Worm (Caenorhabditis elegans) whole organism, L4 larva: ENCODE results near the gene rps-11.
A peak's percentile ranks its signal among the peaks of the same experiment; 100 is the strongest.

Experiments
- D1046.2 ChIP-seq: fragments of 200-800 bp; sonication (Bioruptor generic); IDR thresholded peaks from 2 replicates; pipeline ENCODE4 v1.3.6; 2022; ENCODE audit warnings: missing genetic modification characterization, missing compliant biosample characterization
- F26F4.8 ChIP-seq: fragments of 200-800 bp; sonication (Bioruptor generic); conservative IDR thresholded peaks from 2 replicates; pipeline ENCODE4 v1.3.6; 2022; ENCODE audit warnings: missing genetic modification characterization, missing compliant biosample characterization
- F49E8.2 ChIP-seq: sonication (generic microtip); optimal IDR thresholded peaks from 2 replicates; lab custom pipeline; 2016; ENCODE audit warnings: missing compliant biosample characterization, mild to moderate bottlenecking, missing genetic modification characterization, borderline replicate concordance
- R02D3.7 ChIP-seq: fragments of 150-350 bp; sonication (generic microtip); optimal IDR thresholded peaks from 3 replicates; lab custom pipeline; 2014; ENCODE audit warnings: missing biosample characterization, missing genetic modification characterization
- Y48G9A.11 ChIP-seq: fragments of 200-800 bp; sonication (Bioruptor generic); IDR thresholded peaks from 2 replicates; pipeline ENCODE4 v1.3.6; 2022; ENCODE audit warnings: missing genetic modification reagents, missing genetic modification characterization, missing compliant biosample characterization
- ZK546.5 ChIP-seq, 2 experiments: sonication (generic microtip); optimal IDR thresholded peaks; 2 replicates each; lab custom pipeline; 2017; ENCODE audit warnings: missing biosample characterization in 2 of 2, missing genetic modification characterization in 2 of 2
- aha-1 ChIP-seq: fragments of 150-350 bp; peaks from one replicate; lab custom pipeline; 2014; ENCODE audit warnings: missing biosample characterization, missing genetic modification characterization
- aly-2 ChIP-seq: sonication (generic microtip); optimal IDR thresholded peaks from 2 replicates; lab custom pipeline; 2018; ENCODE audit warnings: missing biosample characterization, missing genetic modification characterization
- arid-1 ChIP-seq: fragments of 200-800 bp; sonication (Bioruptor generic); conservative IDR thresholded peaks from 2 replicates; pipeline ENCODE4 v1.3.6; 2022; ENCODE audit warnings: missing genetic modification reagents, missing genetic modification characterization, missing compliant biosample characterization
- ceh-20 ChIP-seq: fragments of 200-800 bp; sonication (Bioruptor generic); IDR thresholded peaks from 2 replicates; pipeline ENCODE4 v1.3.6; 2022; ENCODE audit warnings: missing genetic modification reagents, missing genetic modification characterization, missing compliant biosample characterization
- ceh-44 ChIP-seq: fragments of 200-800 bp; sonication (Bioruptor generic); IDR thresholded peaks from 2 replicates; pipeline ENCODE4 v1.3.6; 2022; ENCODE audit warnings: missing genetic modification reagents, missing genetic modification characterization, missing compliant biosample characterization
- cey-2 ChIP-seq: sonication (generic microtip); optimal IDR thresholded peaks from 3 replicates; lab custom pipeline; 2017; ENCODE audit warnings: missing genetic modification characterization, mild to moderate bottlenecking, missing compliant biosample characterization, antibody characterized with exemption, borderline replicate concordance; ENCODE audit not compliant: insufficient read depth
- ctbp-1 ChIP-seq: fragments of 200-800 bp; sonication (Bioruptor generic); IDR thresholded peaks from 2 replicates; pipeline ENCODE4 v1.3.6; 2022; ENCODE audit warnings: missing genetic modification reagents, missing genetic modification characterization, missing compliant biosample characterization
- daf-8 ChIP-seq: fragments of 200-800 bp; sonication (Bioruptor generic); IDR thresholded peaks from 2 replicates; pipeline ENCODE4 v1.3.6; 2022; ENCODE audit warnings: missing genetic modification characterization, missing compliant biosample characterization
- dmd-9 ChIP-seq: fragments of 200-800 bp; sonication (Bioruptor generic); IDR thresholded peaks from 2 replicates; pipeline ENCODE4 v1.3.6; 2022; ENCODE audit warnings: missing genetic modification reagents, missing genetic modification characterization, missing compliant biosample characterization
- duxl-1 ChIP-seq: sonication (generic microtip); optimal IDR thresholded peaks from 2 replicates; lab custom pipeline; 2016; ENCODE audit warnings: mild to moderate bottlenecking, missing genetic modification characterization, moderate library complexity, missing compliant biosample characterization; ENCODE audit not compliant: poor library complexity
- hif-1 ChIP-seq, 2 experiments: sonication (generic microtip); optimal IDR thresholded peaks; 2 replicates each; lab custom pipeline; 2016 to 2017; ENCODE audit warnings: missing compliant biosample characterization in 2 of 2, missing genetic modification characterization in 2 of 2, missing genetic modification reagents in 2 of 2, missing genotype in 2 of 2, mild to moderate bottlenecking in 1 of 2
- hlh-30 ChIP-seq: sonication (generic microtip); optimal IDR thresholded peaks from 2 replicates; lab custom pipeline; 2017; ENCODE audit warnings: antibody characterized with exemption, mild to moderate bottlenecking, missing genetic modification characterization, missing compliant biosample characterization; ENCODE audit not compliant: insufficient read depth
- jun-1 ChIP-seq: fragments of 150-350 bp; optimal IDR thresholded peaks from 2 replicates; lab custom pipeline; 2014; ENCODE audit warnings: missing biosample characterization, missing genetic modification reagents, missing genetic modification characterization
- lim-7 ChIP-seq: fragments of 200-800 bp; sonication (Bioruptor generic); IDR thresholded peaks from 2 replicates; pipeline ENCODE4 v1.3.6; 2022; ENCODE audit warnings: missing genetic modification characterization, missing compliant biosample characterization
- lin-15B ChIP-seq: fragments of 150-350 bp; sonication (generic microtip); optimal IDR thresholded peaks from 3 replicates; lab custom pipeline; 2014; ENCODE audit warnings: missing biosample characterization, missing genetic modification characterization
- lin-29 ChIP-seq: fragments of 200-800 bp; sonication (Bioruptor generic); IDR thresholded peaks from 2 replicates; pipeline ENCODE4 v1.3.6; 2022; ENCODE audit warnings: missing genetic modification reagents, missing genetic modification characterization, missing compliant biosample characterization
- lsy-2 ChIP-seq, 2 experiments: fragments of 150-350 bp in 1 of 2; sonication (generic microtip) in 1 of 2; optimal IDR thresholded peaks; 2 replicates each; lab custom pipeline; 2014 to 2017; ENCODE audit warnings: missing biosample characterization in 2 of 2, missing genetic modification characterization in 2 of 2
- madf-9 ChIP-seq: fragments of 200-800 bp; sonication (Bioruptor generic); conservative IDR thresholded peaks from 2 replicates; pipeline ENCODE4 v1.3.6; 2022; ENCODE audit warnings: missing genetic modification reagents, missing genetic modification characterization, missing compliant biosample characterization
- mdt-29 ChIP-seq: fragments of 200-800 bp; sonication (Bioruptor generic); IDR thresholded peaks from 2 replicates; pipeline ENCODE4 v1.3.6; 2022; ENCODE audit warnings: missing genetic modification reagents, missing genetic modification characterization, missing compliant biosample characterization
- mep-1 ChIP-seq: fragments of 150-350 bp; sonication (generic microtip); optimal IDR thresholded peaks from 3 replicates; lab custom pipeline; 2014; ENCODE audit warnings: missing biosample characterization, missing genetic modification characterization
- mxl-2 ChIP-seq: fragments of 200-800 bp; sonication (Bioruptor generic); conservative IDR thresholded peaks from 2 replicates; pipeline ENCODE4 v1.3.6; 2022; ENCODE audit warnings: missing genetic modification reagents, missing genetic modification characterization, missing compliant biosample characterization
- nhr-10 ChIP-seq: fragments of 150-350 bp; optimal IDR thresholded peaks from 2 replicates; lab custom pipeline; 2014; ENCODE audit warnings: missing biosample characterization, missing genetic modification characterization
- nhr-102 ChIP-seq: sonication (generic microtip); optimal IDR thresholded peaks from 2 replicates; lab custom pipeline; 2016; ENCODE audit warnings: mild to moderate bottlenecking, missing genetic modification characterization, moderate library complexity, missing compliant biosample characterization
- nhr-48 ChIP-seq: sonication (generic microtip); optimal IDR thresholded peaks from 2 replicates; lab custom pipeline; 2016; ENCODE audit warnings: mild to moderate bottlenecking, missing genetic modification characterization, missing compliant biosample characterization
- nhr-6 ChIP-seq: fragments of 150-350 bp; optimal IDR thresholded peaks from 2 replicates; lab custom pipeline; 2014; ENCODE audit warnings: missing biosample characterization, missing genetic modification characterization
- rbr-2 ChIP-seq: sonication (generic microtip); optimal IDR thresholded peaks from 2 replicates; lab custom pipeline; 2016; ENCODE audit warnings: missing genotype, missing genetic modification characterization, missing compliant biosample characterization
- sdz-12 ChIP-seq: fragments of 200-800 bp; sonication (Bioruptor generic); optimal IDR thresholded peaks from 2 replicates; lab custom pipeline; 2018; ENCODE audit warnings: mild to moderate bottlenecking, missing genetic modification characterization, missing compliant biosample characterization
- skn-1 ChIP-seq: fragments of 150-350 bp; optimal IDR thresholded peaks from 2 replicates; lab custom pipeline; 2014; ENCODE audit warnings: missing biosample characterization, missing genetic modification characterization
- snpc-1.2 ChIP-seq: fragments of 200-800 bp; sonication (Bioruptor generic); IDR thresholded peaks from 2 replicates; pipeline ENCODE4 v1.3.6; 2022; ENCODE audit warnings: missing genetic modification reagents, missing genetic modification characterization, missing compliant biosample characterization
- spr-1 ChIP-seq: sonication (generic microtip); optimal IDR thresholded peaks from 2 replicates; lab custom pipeline; 2016; ENCODE audit warnings: mild to moderate bottlenecking, missing genetic modification characterization, missing compliant biosample characterization
- tra-1 ChIP-seq: fragments of 200-800 bp; sonication (Bioruptor generic); IDR thresholded peaks from 2 replicates; pipeline ENCODE4 v1.3.6; 2022; ENCODE audit warnings: missing genetic modification reagents, missing genetic modification characterization, missing compliant biosample characterization
- unc-62 ChIP-seq, 3 experiments: fragments of 150-350 bp in 1 of 3; sonication (generic microtip); optimal IDR thresholded peaks in 2 of 3; peaks in 1 of 3; 1 replicate in 1 of 3; 2 replicates in 2 of 3; lab custom pipeline; 2014 to 2017; ENCODE audit warnings: missing biosample characterization in 3 of 3, missing genetic modification characterization in 3 of 3, missing genetic modification reagents in 3 of 3, missing genotype in 1 of 3
- vab-7 ChIP-seq: fragments of 200-800 bp; sonication (Bioruptor generic); IDR thresholded peaks from 2 replicates; pipeline ENCODE4 v1.3.6; 2022; ENCODE audit warnings: missing genetic modification reagents, missing genetic modification characterization, missing compliant biosample characterization
- zfp-2 ChIP-seq: sonication (generic microtip); optimal IDR thresholded peaks from 2 replicates; lab custom pipeline; 2016; ENCODE audit warnings: mild to moderate bottlenecking, missing genetic modification characterization, missing compliant biosample characterization
- zip-2 ChIP-seq: fragments of 150-350 bp; optimal IDR thresholded peaks from 2 replicates; lab custom pipeline; 2014; ENCODE audit warnings: missing biosample characterization, missing genetic modification characterization
- ztf-11 ChIP-seq: fragments of 150-350 bp; optimal IDR thresholded peaks from 2 replicates; lab custom pipeline; 2014; ENCODE audit warnings: missing biosample characterization, missing genetic modification characterization

The rps-11 gene

ce11 chrIV:11638016-11638415 lies 35.6 kb downstream of the rps-11 start, which contains the start of gene rbm-17:
Gene rbm-17, plus strand, starts transcription at chrIV:11638316.
- no peak for TF ChIP-seq duxl-1 (tag; lab: Kevin White, UChicago)
- no peak for TF ChIP-seq nhr-102 (tag; lab: Kevin White, UChicago)
- peak in 1 of 2 experiments; percentile 1 for TF ChIP-seq unc-62 (GFP tag; optimal IDR thresholded peaks at IDR 0.05 in 1 of 2; lab: Kevin White, UChicago)
- no peak for TF ChIP-seq unc-62 (tag; optimal IDR thresholded peaks at IDR 0.05; lab: Kevin White, UChicago)
- TF ChIP-seq D1046.2 (GFP tag; lab: Robert Waterston, UW): no peak
- TF ChIP-seq aha-1 (tag; lab: Kevin White, UChicago): peak; percentile 43
- no peak for TF ChIP-seq mxl-2 (GFP tag; lab: Robert Waterston, UW)
- peak in 1 of 2 experiments; percentile 9 for TF ChIP-seq lsy-2 (tag; optimal IDR thresholded peaks at IDR 0.05; lab: Kevin White, UChicago)
- TF ChIP-seq mep-1 (tag; lab: Kevin White, UChicago): no peak

DNA sequence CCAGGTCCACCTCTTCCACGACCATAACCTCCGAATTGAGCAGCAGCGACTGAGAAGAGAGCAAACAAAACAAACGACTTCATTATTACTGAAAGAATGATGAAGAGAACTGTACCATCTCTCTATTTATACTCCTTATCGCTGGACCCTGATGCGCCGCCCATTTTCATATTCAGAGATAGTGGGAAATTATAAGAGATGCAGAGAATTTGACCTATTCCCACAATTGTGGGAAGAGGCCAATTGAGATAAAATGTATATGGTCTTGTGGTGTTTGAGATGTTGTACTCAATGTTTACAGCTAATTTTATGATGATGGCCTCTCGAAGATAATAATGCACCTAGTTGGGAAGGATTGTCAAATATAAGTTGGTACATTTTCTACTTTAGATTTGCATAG lies 38.5 kb downstream of the rps-11 start, which contains the start of gene ttr-50:
Gene ttr-50, minus strand, starts transcription at position 101 of the 400 bp plus-strand sequence.
- no peak for TF ChIP-seq F49E8.2 (tag; lab: Kevin White, UChicago)
- TF ChIP-seq zip-2 (tag; lab: Kevin White, UChicago): no peak
- TF ChIP-seq aly-2 (tag; lab: Kevin White, UChicago): no peak
- no peak for TF ChIP-seq ztf-11 (tag; lab: Kevin White, UChicago)
- no peak for TF ChIP-seq hlh-30 (tag; lab: Kevin White, UChicago)
- no peak for TF ChIP-seq F26F4.8
- TF ChIP-seq nhr-6: no peak
- no peak for TF ChIP-seq lim-7 (GFP tag; lab: Robert Waterston, UW)
- TF ChIP-seq ceh-20: no peak
- no peak for TF ChIP-seq mdt-29 (GFP tag; lab: Robert Waterston, UW)
- no peak for TF ChIP-seq ceh-44
- TF ChIP-seq jun-1: no peak
- no peak for TF ChIP-seq skn-1
- no peak for TF ChIP-seq snpc-1.2 (GFP tag; lab: Robert Waterston, UW)
- TF ChIP-seq spr-1 (tag; lab: Kevin White, UChicago): no peak
- TF ChIP-seq nhr-48 (tag; lab: Kevin White, UChicago): no peak
- no peak for TF ChIP-seq arid-1 (GFP tag; lab: Robert Waterston, UW)
- no peak for TF ChIP-seq nhr-102 (tag; lab: Kevin White, UChicago)
- TF ChIP-seq, all 104 proteins: peak for 0

- TF ChIP-seq vab-7 (GFP tag; lab: Robert Waterston, UW) (no peak), rbr-2 (tag; lab: Kevin White, UChicago) (no peak), sdz-12 (GFP tag; lab: Kevin White, UChicago) (no peak)
Observed at ce11 chrIV:11641802-11642201, 39.4 kb downstream of the rps-11 start, which contains the start of gene ZK809.1. Gene ZK809.1, plus strand, starts transcription at chrIV:11642102.

DNA sequence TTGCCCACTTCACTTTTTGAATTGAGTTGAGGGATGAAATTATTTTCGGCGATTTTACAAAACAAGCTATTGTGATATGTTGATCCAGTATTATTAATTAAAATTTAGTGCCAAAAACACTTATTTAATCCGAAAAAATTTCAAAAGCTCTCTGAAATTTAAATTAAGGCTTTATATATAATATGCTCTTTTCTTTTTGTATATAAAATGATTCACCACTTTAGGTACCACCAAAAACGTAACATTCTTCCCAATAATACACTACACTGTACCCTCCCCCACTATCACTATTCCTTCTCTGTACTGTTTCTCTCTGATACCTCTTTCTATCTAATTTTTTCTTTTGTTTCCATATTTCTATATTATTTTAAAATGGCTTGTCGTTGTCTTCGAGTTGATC lies 41.4 kb downstream of the rps-11 start, which contains the start of gene prx-2:
Gene prx-2, plus strand, starts transcription at position 301 of the 400 bp plus-strand sequence.
- TF ChIP-seq lin-29 (GFP tag; lab: Robert Waterston, UW): no peak
- no peak for TF ChIP-seq zfp-2 (tag; lab: Kevin White, UChicago)
- no peak for TF ChIP-seq daf-8 (GFP tag; lab: Robert Waterston, UW)

- no peak for TF ChIP-seq F26F4.8
- TF ChIP-seq dmd-9 (GFP tag; lab: Robert Waterston, UW): no peak
- TF ChIP-seq ZK546.5 (tag; optimal IDR thresholded peaks at IDR 0.05; lab: Kevin White, UChicago): no peak
- TF ChIP-seq zip-2 (tag; lab: Kevin White, UChicago): no peak
- no peak for TF ChIP-seq mdt-29 (GFP tag; lab: Robert Waterston, UW)
- TF ChIP-seq lin-15B: no peak
- TF ChIP-seq unc-62 (GFP tag; optimal IDR thresholded peaks at IDR 0.05 in 1 of 2; lab: Kevin White, UChicago): peak in 1 of 2 experiments; percentile 53
- no peak for TF ChIP-seq unc-62 (tag; optimal IDR thresholded peaks at IDR 0.05; lab: Kevin White, UChicago)
- TF ChIP-seq Y48G9A.11 (GFP tag; lab: Robert Waterston, UW): no peak
- 0 out of 2 replicates have a peak, but pooled peaks have one; percentile 37 for TF ChIP-seq tra-1
- TF ChIP-seq ctbp-1 (GFP tag; lab: Robert Waterston, UW): 0 out of 2 replicates have a peak, but pooled peaks have one; percentile 24
- TF ChIP-seq R02D3.7: no peak
- no peak for TF ChIP-seq hif-1 (tag; optimal IDR thresholded peaks at IDR 0.05; lab: Kevin White, UChicago)
- TF ChIP-seq sdz-12 (GFP tag; lab: Kevin White, UChicago): no peak
- no peak for TF ChIP-seq cey-2 (tag; lab: Kevin White, UChicago)
- TF ChIP-seq nhr-10 (tag; lab: Kevin White, UChicago): no peak
- TF ChIP-seq lsy-2 (tag; optimal IDR thresholded peaks at IDR 0.05; lab: Kevin White, UChicago): peak in 1 of 2 experiments; percentile 53
- TF ChIP-seq madf-9 (GFP tag; lab: Robert Waterston, UW): no peak
Observed at ce11 chrIV:11644705-11645104, 42.3 kb downstream of the rps-11 start.
